Fruit fly (Drosophila melanogaster) whole organism, embryonic: ENCODE data around the gene yellow-b.
A peak's percentile ranks its signal among the peaks of the same experiment; 100 is the strongest.

ENCODE experiments used
- Atf6 ChIP-seq: fragments of 200-800 bp; sonication (Bioruptor generic); IDR thresholded peaks from 2 replicates; pipeline ENCODE4 v1.3.6; 2022; ENCODE audit warnings: missing biosample characterization, missing genetic modification characterization
- B-H1 ChIP-seq: fragments of 200-800 bp; sonication (Bioruptor generic); IDR thresholded peaks from 3 replicates; pipeline ENCODE4 v1.3.6; 2022; ENCODE audit warnings: missing biosample characterization, missing genetic modification characterization
- BtbVII ChIP-seq: fragments of 200-800 bp; sonication (Bioruptor generic); optimal IDR thresholded peaks from 3 replicates; lab custom pipeline; 2017; ENCODE audit warnings: missing biosample characterization, mild to moderate bottlenecking, missing genetic modification characterization
- C15 ChIP-seq: fragments of 200-800 bp; sonication (Bioruptor generic); IDR thresholded peaks from 3 replicates; pipeline ENCODE4 v1.3.6; 2022; ENCODE audit warnings: missing biosample characterization, missing genetic modification characterization
- CG10267 ChIP-seq: fragments of 200-800 bp; sonication (Bioruptor generic); optimal IDR thresholded peaks from 2 replicates; lab custom pipeline; 2018; ENCODE audit warnings: missing biosample characterization, mild to moderate bottlenecking, missing genetic modification characterization, moderate library complexity
- CG10431 ChIP-seq: fragments of 200-800 bp; sonication (Bioruptor generic); optimal IDR thresholded peaks from 3 replicates; lab custom pipeline; 2018; ENCODE audit warnings: missing biosample characterization, mild to moderate bottlenecking, missing genetic modification characterization
- CG11695 ChIP-seq: fragments of 200-800 bp; sonication (Bioruptor generic); IDR thresholded peaks from 3 replicates; pipeline ENCODE4 v1.3.6; 2022; ENCODE audit warnings: missing biosample characterization, missing genetic modification characterization
- CG12219 ChIP-seq: fragments of 200-800 bp; sonication (Bioruptor generic); optimal IDR thresholded peaks from 3 replicates; lab custom pipeline; 2018; ENCODE audit warnings: missing biosample characterization, mild to moderate bottlenecking, missing genetic modification characterization
- CG12744 ChIP-seq: fragments of 200-800 bp; sonication (Bioruptor generic); optimal IDR thresholded peaks from 2 replicates; lab custom pipeline; 2016; ENCODE audit warnings: missing biosample characterization, missing genetic modification characterization
- CG14667 ChIP-seq: fragments of 200-800 bp; sonication (Bioruptor generic); IDR thresholded peaks from 2 replicates; pipeline ENCODE4 v1.3.6; 2022; ENCODE audit warnings: missing biosample characterization, missing genetic modification characterization
- CG14965 ChIP-seq: fragments of 200-800 bp; sonication (Bioruptor generic); optimal IDR thresholded peaks from 2 replicates; lab custom pipeline; 2016; ENCODE audit warnings: missing biosample characterization, missing genetic modification characterization, borderline replicate concordance
- CG15269 ChIP-seq: fragments of 200-800 bp; sonication (Bioruptor generic); optimal IDR thresholded peaks from 2 replicates; lab custom pipeline; 2018; ENCODE audit warnings: missing biosample characterization, mild to moderate bottlenecking, missing genetic modification characterization, moderate library complexity
- CG1647 ChIP-seq: fragments of 200-800 bp; sonication (Bioruptor generic); optimal IDR thresholded peaks from 3 replicates; lab custom pipeline; 2016; ENCODE audit warnings: missing biosample characterization, missing genetic modification characterization
- CG18011 ChIP-seq: fragments of 200-800 bp; sonication (Bioruptor generic); optimal IDR thresholded peaks from 2 replicates; lab custom pipeline; 2017; ENCODE audit warnings: missing biosample characterization, missing genetic modification characterization, mild to moderate bottlenecking, moderate library complexity, missing genotype
- CG1832 ChIP-seq: fragments of 200-800 bp; sonication (Bioruptor generic); optimal IDR thresholded peaks from 2 replicates; lab custom pipeline; 2017; ENCODE audit warnings: missing biosample characterization, mild to moderate bottlenecking, missing genetic modification characterization, inconsistent platforms
- CG32532 ChIP-seq: fragments of 200-800 bp; sonication (Bioruptor generic); IDR thresholded peaks from 2 replicates; pipeline ENCODE4 v1.3.6; 2022; ENCODE audit warnings: missing biosample characterization, missing genetic modification characterization
- CG4730 ChIP-seq: fragments of 200-800 bp; sonication (Bioruptor generic); IDR thresholded peaks from 2 replicates; pipeline ENCODE4 v1.3.6; 2022; ENCODE audit warnings: missing biosample characterization, missing genetic modification characterization
- CG6683 ChIP-seq: fragments of 200-800 bp; sonication (Bioruptor generic); optimal IDR thresholded peaks from 2 replicates; lab custom pipeline; 2017; ENCODE audit warnings: missing biosample characterization, mild to moderate bottlenecking, missing genetic modification characterization, missing genetic modification reagents
- CG7271 ChIP-seq: fragments of 200-800 bp; sonication (Bioruptor generic); optimal IDR thresholded peaks from 2 replicates; lab custom pipeline; 2018; ENCODE audit warnings: missing biosample characterization, mild to moderate bottlenecking, missing genetic modification characterization, moderate library complexity
- CG7745 ChIP-seq: fragments of 200-800 bp; sonication (Bioruptor generic); optimal IDR thresholded peaks from 2 replicates; lab custom pipeline; 2018; ENCODE audit warnings: missing biosample characterization, mild to moderate bottlenecking, missing genetic modification characterization, moderate library complexity
- CG8359 ChIP-seq: fragments of 200-800 bp; sonication (Bioruptor generic); optimal IDR thresholded peaks from 2 replicates; lab custom pipeline; 2017; ENCODE audit warnings: missing biosample characterization, mild to moderate bottlenecking, missing genetic modification characterization, borderline replicate concordance
- CG9932 ChIP-seq: fragments of 200-800 bp; sonication (Bioruptor generic); IDR thresholded peaks from 2 replicates; pipeline ENCODE4 v1.3.6; 2022; ENCODE audit warnings: missing biosample characterization, missing genetic modification characterization
- Chrac-16 ChIP-seq: fragments of 200-800 bp; sonication (Bioruptor generic); optimal IDR thresholded peaks from 3 replicates; lab custom pipeline; 2016; ENCODE audit warnings: missing biosample characterization, missing genetic modification characterization
- CkIIα-i1 ChIP-seq: fragments of 200-800 bp; sonication (Bioruptor generic); IDR thresholded peaks from 2 replicates; pipeline ENCODE4 v1.3.6; 2022; ENCODE audit warnings: missing biosample characterization, missing genetic modification characterization
- CoRest ChIP-seq: fragments of 200-800 bp; sonication (Bioruptor generic); optimal IDR thresholded peaks from 3 replicates; lab custom pipeline; 2018; ENCODE audit warnings: missing biosample characterization, mild to moderate bottlenecking, missing genetic modification characterization, moderate library complexity
- Dbx ChIP-seq: fragments of 200-800 bp; sonication (Bioruptor generic); IDR thresholded peaks from 3 replicates; pipeline ENCODE4 v1.3.6; 2022; ENCODE audit warnings: missing biosample characterization, missing genetic modification characterization
- HLH3B ChIP-seq: fragments of 200-800 bp; sonication (Bioruptor generic); IDR thresholded peaks from 2 replicates; pipeline ENCODE4 v1.3.6; 2022; ENCODE audit warnings: missing biosample characterization, missing genetic modification characterization
- Max ChIP-seq: fragments of 200-800 bp; sonication (Bioruptor generic); optimal IDR thresholded peaks from 2 replicates; lab custom pipeline; 2016; ENCODE audit warnings: missing biosample characterization, mild to moderate bottlenecking, missing genetic modification characterization
- Mes4 ChIP-seq: fragments of 200-800 bp; sonication (Bioruptor generic); optimal IDR thresholded peaks from 2 replicates; lab custom pipeline; 2016; ENCODE audit warnings: missing biosample characterization, missing genetic modification characterization
- Oaz ChIP-seq: fragments of 200-800 bp; sonication (Bioruptor generic); IDR thresholded peaks from 2 replicates; pipeline ENCODE4 v1.3.6; 2022; ENCODE audit warnings: missing biosample characterization, missing genetic modification characterization
- Pdp1 ChIP-seq, 2 experiments: fragments of 200-800 bp; sonication (Bioruptor generic); optimal IDR thresholded peaks; 3 replicates each; lab custom pipeline; 2016; ENCODE audit warnings: missing biosample characterization in 2 of 2, missing genetic modification characterization in 2 of 2, mild to moderate bottlenecking in 1 of 2, moderate library complexity in 1 of 2
- Scr ChIP-seq: fragments of 200-800 bp; sonication (Bioruptor generic); IDR thresholded peaks from 2 replicates; pipeline ENCODE4 v1.3.6; 2022; ENCODE audit warnings: missing biosample characterization, missing genetic modification characterization; ENCODE audit not compliant: partially characterized antibody
- Usf ChIP-seq: fragments of 200-800 bp; sonication (Bioruptor generic); optimal IDR thresholded peaks from 2 replicates; lab custom pipeline; 2017; ENCODE audit warnings: missing genotype, missing biosample characterization, missing genetic modification characterization
- abd-A ChIP-seq: fragments of 200-800 bp; sonication (Bioruptor generic); optimal IDR thresholded peaks from 3 replicates; lab custom pipeline; 2019; ENCODE audit warnings: missing biosample characterization, mild to moderate bottlenecking, missing genetic modification characterization, moderate library complexity
- amos ChIP-seq: fragments of 200-800 bp; sonication (Bioruptor generic); IDR thresholded peaks from 2 replicates; pipeline ENCODE4 v1.3.6; 2022; ENCODE audit warnings: missing biosample characterization, missing genetic modification characterization; ENCODE audit not compliant: partially characterized antibody
- dmrt11E ChIP-seq: fragments of 200-800 bp; sonication (Bioruptor generic); optimal IDR thresholded peaks from 3 replicates; lab custom pipeline; 2018; ENCODE audit warnings: missing biosample characterization, mild to moderate bottlenecking, missing genetic modification characterization, moderate library complexity
- emc ChIP-seq: fragments of 200-800 bp; sonication (Bioruptor generic); optimal IDR thresholded peaks from 2 replicates; lab custom pipeline; 2016; ENCODE audit warnings: missing biosample characterization, missing genetic modification characterization
- fd64A ChIP-seq: fragments of 200-800 bp; sonication (Bioruptor generic); optimal IDR thresholded peaks from 3 replicates; lab custom pipeline; 2018; ENCODE audit warnings: missing biosample characterization, mild to moderate bottlenecking, missing genetic modification characterization
- fd96Cb ChIP-seq: fragments of 200-800 bp; sonication (Bioruptor generic); optimal IDR thresholded peaks from 2 replicates; lab custom pipeline; 2018; ENCODE audit warnings: missing biosample characterization, mild to moderate bottlenecking, missing genetic modification characterization, moderate library complexity
- hb ChIP-seq: fragments of 200-800 bp; sonication (Bioruptor generic); IDR thresholded peaks from 3 replicates; pipeline ENCODE4 v1.3.6; 2022; ENCODE audit warnings: missing biosample characterization, missing genetic modification characterization; ENCODE audit not compliant: partially characterized antibody
- knrl ChIP-seq: fragments of 200-800 bp; sonication (Bioruptor generic); IDR thresholded peaks from 3 replicates; pipeline ENCODE4 v1.3.6; 2022; ENCODE audit warnings: missing biosample characterization, missing genetic modification characterization; ENCODE audit not compliant: partially characterized antibody
- mam ChIP-seq: fragments of 200-800 bp; sonication (Bioruptor generic); optimal IDR thresholded peaks from 3 replicates; lab custom pipeline; 2016; ENCODE audit warnings: missing biosample characterization, missing genetic modification characterization
- rib ChIP-seq: fragments of 200-800 bp; sonication (Bioruptor generic); IDR thresholded peaks from 2 replicates; pipeline ENCODE4 v1.3.6; 2022; ENCODE audit warnings: missing biosample characterization, missing genetic modification characterization
- sc ChIP-seq, 3 experiments: fragments of >200 bp in 2 of 3; fragments of 200-800 bp in 1 of 3; sonication (Bioruptor generic) in 1 of 3; optimal IDR thresholded peaks; 2 replicates in 2 of 3; 3 replicates in 1 of 3; lab custom pipeline; 2017; ENCODE audit warnings: mild to moderate bottlenecking in 1 of 3, missing biosample characterization in 1 of 3, missing genetic modification characterization in 1 of 3, missing genetic modification reagents in 1 of 3
- sna ChIP-seq: fragments of 200-800 bp; sonication (Bioruptor generic); IDR thresholded peaks from 2 replicates; pipeline ENCODE4 v1.3.6; 2022; ENCODE audit warnings: missing biosample characterization, missing genetic modification characterization; ENCODE audit not compliant: partially characterized antibody
- tgo ChIP-seq: fragments of 200-800 bp; sonication (Bioruptor generic); IDR thresholded peaks from 3 replicates; pipeline ENCODE4 v1.3.6; 2022; ENCODE audit warnings: missing biosample characterization, missing genetic modification characterization
- wdn ChIP-seq: fragments of 200-800 bp; sonication (Bioruptor generic); IDR thresholded peaks from 2 replicates; pipeline ENCODE4 v1.3.6; 2022; ENCODE audit warnings: missing biosample characterization, missing genetic modification characterization
- zen ChIP-seq: fragments of 200-800 bp; sonication (Bioruptor generic); optimal IDR thresholded peaks from 3 replicates; lab custom pipeline; 2018; ENCODE audit warnings: missing biosample characterization, mild to moderate bottlenecking, missing genetic modification characterization, moderate library complexity

yellow-b gene

dm6 chr2L:16743055-16743805 is 10.9 kb upstream of the yellow-b start, which contains the start of the genes LSm7 and BuGZ (continued):
- no peak for TF ChIP-seq CG12219 (GFP tag; lab: Kevin White, UChicago)
- TF ChIP-seq Usf: no peak
- no peak for TF ChIP-seq Atf6 (GFP tag; lab: Robert Waterston, UW)
- no peak for TF ChIP-seq CG15269 (tag; lab: Kevin White, UChicago)
- TF ChIP-seq CG10431 (GFP tag; lab: Kevin White, UChicago): peak; percentile 59
- no peak for TF ChIP-seq tgo (GFP tag; lab: Robert Waterston, UW)
- no peak for TF ChIP-seq CG7745 (tag; lab: Kevin White, UChicago)
- TF ChIP-seq Scr: peak; percentile 75
- no peak for TF ChIP-seq hb (GFP tag; lab: Robert Waterston, UW)
- TF ChIP-seq sna (GFP tag; lab: Robert Waterston, UW): peak; percentile 63; the same call in 1 of the 2 replicates
- TF ChIP-seq fd64A (GFP tag; lab: Kevin White, UChicago): no peak
- TF ChIP-seq CG9932: no peak
- peak; percentile 68 for TF ChIP-seq zen (tag; lab: Kevin White, UChicago)
- peak; percentile 20 for TF ChIP-seq Chrac-16 (GFP tag; lab: Kevin White, UChicago)
- no peak for TF ChIP-seq CG18011 (GFP tag; lab: Kevin White, UChicago)
- TF ChIP-seq sc (optimal IDR thresholded peaks at IDR 0.05; lab: Kevin White, UChicago): no peak
- TF ChIP-seq sc (GFP tag; optimal IDR thresholded peaks at IDR 0.05; lab: Kevin White, UChicago): no peak
- TF ChIP-seq CG10267 (tag; lab: Kevin White, UChicago): peak; percentile 64
- TF ChIP-seq B-H1 (GFP tag; lab: Robert Waterston, UW): no peak
- no peak; the same call in 2 of the 3 replicates for TF ChIP-seq Dbx (GFP tag; lab: Robert Waterston, UW)
- no peak for TF ChIP-seq CkIIα-i1
- peak; percentile 55 for TF ChIP-seq dmrt11E (tag; lab: Kevin White, UChicago)
- TF ChIP-seq mam (GFP tag; lab: Kevin White, UChicago): no peak
- TF ChIP-seq CG7271 (tag; lab: Kevin White, UChicago): no peak
- TF ChIP-seq Oaz (GFP tag; lab: Robert Waterston, UW): no peak
- no peak for TF ChIP-seq CG8359
- TF ChIP-seq CG12744 (GFP tag; lab: Kevin White, UChicago): no peak
- TF ChIP-seq abd-A (tag; lab: Kevin White, UChicago): no peak
- TF ChIP-seq amos (GFP tag; lab: Robert Waterston, UW): peak; percentile 45; the same call in 1 of the 2 replicates
- no peak for TF ChIP-seq CG1647
- no peak for TF ChIP-seq CG6683 (GFP tag; lab: Kevin White, UChicago)
- TF ChIP-seq HLH3B: no peak
- TF ChIP-seq CoRest (tag; lab: Kevin White, UChicago): no peak
- TF ChIP-seq Mes4 (GFP tag; lab: Kevin White, UChicago): no peak
- no peak for TF ChIP-seq emc (GFP tag; lab: Kevin White, UChicago)
- TF ChIP-seq CG14965: peak; percentile 98
- TF ChIP-seq CG32532 (GFP tag; lab: Robert Waterston, UW): peak; percentile 34; the same call in 1 of the 2 replicates
- no peak for TF ChIP-seq wdn
- peak; percentile 8 for TF ChIP-seq BtbVII (GFP tag; lab: Kevin White, UChicago)
- TF ChIP-seq CG11695: no peak
- TF ChIP-seq Pdp1 (GFP tag; optimal IDR thresholded peaks at IDR 0.05; lab: Kevin White, UChicago): peak; percentile 14 to 77
- no peak for TF ChIP-seq C15 (GFP tag; lab: Robert Waterston, UW)
- peak; percentile 66 for TF ChIP-seq knrl (GFP tag; lab: Robert Waterston, UW)
- TF ChIP-seq CG4730: no peak
- TF ChIP-seq CG14667 (GFP tag; lab: Robert Waterston, UW): no peak
- no peak for TF ChIP-seq fd96Cb
- TF ChIP-seq CG1832 (GFP tag; lab: Kevin White, UChicago): no peak
- peak; percentile 48 for TF ChIP-seq Max (GFP tag; lab: Kevin White, UChicago)
- TF ChIP-seq rib (GFP tag; lab: Robert Waterston, UW): no peak
